Fruit fly (Drosophila melanogaster) whole organism, embryonic: ENCODE results near the gene CG12171.

Experiments
- Adf1 ChIP-seq: fragments of 200-800 bp; sonication (Bioruptor generic); IDR thresholded peaks from 2 replicates; pipeline ENCODE4 v1.3.6; 2022; ENCODE audit warnings: missing biosample characterization, missing genetic modification characterization
- Atf3 ChIP-seq: fragments of 200-800 bp; sonication (Bioruptor generic); optimal IDR thresholded peaks from 3 replicates; lab custom pipeline; 2016; ENCODE audit warnings: missing biosample characterization, missing genetic modification characterization
- B-H1 ChIP-seq: fragments of 200-800 bp; sonication (Bioruptor generic); IDR thresholded peaks from 3 replicates; pipeline ENCODE4 v1.3.6; 2022; ENCODE audit warnings: missing biosample characterization, missing genetic modification characterization
- CG10321 ChIP-seq: fragments of 200-800 bp; sonication (Bioruptor generic); IDR thresholded peaks from 2 replicates; pipeline ENCODE4 v1.3.6; 2022; ENCODE audit warnings: missing biosample characterization, missing genetic modification characterization
- CG11456 ChIP-seq: fragments of 200-800 bp; sonication (Bioruptor generic); IDR thresholded peaks from 3 replicates; pipeline ENCODE4 v1.3.6; 2022; ENCODE audit warnings: missing biosample characterization, missing genetic modification characterization
- CG1647 ChIP-seq: fragments of 200-800 bp; sonication (Bioruptor generic); optimal IDR thresholded peaks from 3 replicates; lab custom pipeline; 2016; ENCODE audit warnings: missing biosample characterization, missing genetic modification characterization
- CG17385 ChIP-seq: fragments of 200-800 bp; sonication (Bioruptor generic); optimal IDR thresholded peaks from 3 replicates; lab custom pipeline; 2018; ENCODE audit warnings: missing biosample characterization, mild to moderate bottlenecking, missing genetic modification characterization
- CG2129 ChIP-seq: fragments of 200-800 bp; sonication (Bioruptor generic); IDR thresholded peaks from 2 replicates; pipeline ENCODE4 v1.3.6; 2022; ENCODE audit warnings: missing biosample characterization, missing genetic modification characterization; ENCODE audit not compliant: partially characterized antibody
- CG30020 ChIP-seq: fragments of 200-800 bp; optimal IDR thresholded peaks from 2 replicates; lab custom pipeline; 2019; ENCODE audit warnings: missing biosample characterization, mild to moderate bottlenecking, missing genetic modification characterization, moderate library complexity
- CG3163 ChIP-seq: fragments of 200-800 bp; sonication (Bioruptor generic); optimal IDR thresholded peaks from 3 replicates; lab custom pipeline; 2016; ENCODE audit warnings: missing biosample characterization, missing genetic modification characterization
- CG32767 ChIP-seq: fragments of 200-800 bp; sonication (Bioruptor generic); IDR thresholded peaks from 2 replicates; pipeline ENCODE4 v1.3.6; 2022; ENCODE audit warnings: missing biosample characterization, missing genetic modification characterization
- CG34376 ChIP-seq: fragments of 200-800 bp; sonication (Bioruptor generic); optimal IDR thresholded peaks from 2 replicates; lab custom pipeline; 2018; ENCODE audit warnings: missing biosample characterization, mild to moderate bottlenecking, missing genetic modification characterization
- CG3838 ChIP-seq: fragments of 200-800 bp; sonication (Bioruptor generic); optimal IDR thresholded peaks from 3 replicates; lab custom pipeline; 2016; ENCODE audit warnings: missing biosample characterization, missing genetic modification characterization
- CG4617 ChIP-seq: fragments of 200-800 bp; sonication (Bioruptor generic); optimal IDR thresholded peaks from 3 replicates; lab custom pipeline; 2016; ENCODE audit warnings: missing biosample characterization, missing genetic modification characterization, borderline replicate concordance
- CG4820 ChIP-seq: fragments of 200-800 bp; sonication (Bioruptor generic); optimal IDR thresholded peaks from 3 replicates; lab custom pipeline; 2016; ENCODE audit warnings: missing biosample characterization, missing genetic modification characterization
- CG6175 ChIP-seq: fragments of 200-800 bp; sonication (Bioruptor generic); IDR thresholded peaks from 3 replicates; pipeline ENCODE4 v1.3.6; 2022; ENCODE audit warnings: missing biosample characterization, missing genetic modification characterization
- CG8290 ChIP-seq, 3 experiments: fragments of 200-800 bp; sonication (Bioruptor generic); optimal IDR thresholded peaks; 2 replicates each; lab custom pipeline; 2016 to 2019; ENCODE audit warnings: missing biosample characterization in 3 of 3, missing genetic modification characterization in 3 of 3, mild to moderate bottlenecking in 2 of 3, moderate library complexity in 1 of 3
- CG8478 ChIP-seq: fragments of >200 bp; optimal IDR thresholded peaks from 2 replicates; lab custom pipeline; 2018
- Drgx ChIP-seq: fragments of 200-800 bp; sonication (Bioruptor generic); IDR thresholded peaks from 2 replicates; pipeline ENCODE4 v1.3.6; 2022; ENCODE audit warnings: missing biosample characterization, missing genetic modification characterization
- E2f2 ChIP-seq: fragments of 200-800 bp; sonication (Bioruptor generic); IDR thresholded peaks from 2 replicates; pipeline ENCODE4 v1.3.6; 2022; ENCODE audit warnings: missing biosample characterization, missing genetic modification characterization
- Ets65A ChIP-seq: fragments of 200-800 bp; sonication (Bioruptor generic); peaks from one replicate; lab custom pipeline; 2016; ENCODE audit warnings: missing biosample characterization, missing genetic modification characterization
- Lhr ChIP-seq: fragments of 200-800 bp; sonication (Bioruptor generic); optimal IDR thresholded peaks from 3 replicates; lab custom pipeline; 2017; ENCODE audit warnings: mild to moderate bottlenecking, missing biosample characterization, missing genetic modification reagents, missing genetic modification characterization
- MESR4 ChIP-seq: fragments of 200-800 bp; sonication (Bioruptor generic); optimal IDR thresholded peaks from 2 replicates; lab custom pipeline; 2018; ENCODE audit warnings: missing biosample characterization, mild to moderate bottlenecking, missing genetic modification characterization, moderate library complexity
- Med ChIP-seq: fragments of 200-800 bp; sonication (Bioruptor generic); peaks from one replicate; lab custom pipeline; 2016; ENCODE audit warnings: missing biosample characterization, missing genetic modification characterization, mild to moderate bottlenecking, inconsistent platforms, moderate library complexity
- NC2α ChIP-seq: fragments of 200-800 bp; sonication (Bioruptor generic); optimal IDR thresholded peaks from 2 replicates; lab custom pipeline; 2016; ENCODE audit warnings: missing biosample characterization, missing genetic modification characterization
- Oaz ChIP-seq: fragments of 200-800 bp; sonication (Bioruptor generic); IDR thresholded peaks from 2 replicates; pipeline ENCODE4 v1.3.6; 2022; ENCODE audit warnings: missing biosample characterization, missing genetic modification characterization
- Rfx ChIP-seq: fragments of 200-800 bp; sonication (Bioruptor generic); IDR thresholded peaks from 2 replicates; pipeline ENCODE4 v1.3.6; 2022; ENCODE audit warnings: missing biosample characterization, missing genetic modification characterization
- Sry-β ChIP-seq: fragments of 200-800 bp; sonication (Bioruptor generic); optimal IDR thresholded peaks from 2 replicates; lab custom pipeline; 2018; ENCODE audit warnings: missing biosample characterization, mild to moderate bottlenecking, missing genetic modification characterization, moderate library complexity
- ara ChIP-seq: fragments of 200-800 bp; sonication (Bioruptor generic); IDR thresholded peaks from 2 replicates; pipeline ENCODE4 v1.3.6; 2022; ENCODE audit warnings: missing biosample characterization, missing genetic modification characterization
- crol ChIP-seq: fragments of 200-800 bp; sonication (Bioruptor generic); IDR thresholded peaks from 2 replicates; pipeline ENCODE4 v1.3.6; 2022; ENCODE audit warnings: missing biosample characterization, missing genetic modification characterization
- dati ChIP-seq: fragments of 200-800 bp; sonication (Bioruptor generic); IDR thresholded peaks from 2 replicates; pipeline ENCODE4 v1.3.6; 2022; ENCODE audit warnings: missing biosample characterization, missing genetic modification characterization
- dimm ChIP-seq: fragments of 200-800 bp; sonication (Bioruptor generic); IDR thresholded peaks from 2 replicates; pipeline ENCODE4 v1.3.6; 2022; ENCODE audit warnings: missing biosample characterization, missing genetic modification characterization
- emc ChIP-seq: fragments of 200-800 bp; sonication (Bioruptor generic); optimal IDR thresholded peaks from 2 replicates; lab custom pipeline; 2016; ENCODE audit warnings: missing biosample characterization, missing genetic modification characterization
- grau ChIP-seq: fragments of 200-800 bp; optimal IDR thresholded peaks from 3 replicates; lab custom pipeline; 2019; ENCODE audit warnings: missing biosample characterization, mild to moderate bottlenecking, missing genetic modification characterization, moderate library complexity
- ham ChIP-seq: fragments of 200-800 bp; sonication (Bioruptor generic); IDR thresholded peaks from 2 replicates; pipeline ENCODE4 v1.3.6; 2022; ENCODE audit warnings: missing biosample characterization, missing genetic modification characterization
- lola ChIP-seq, 3 experiments: fragments of >200 bp in 2 of 3; fragments of 200-800 bp in 1 of 3; sonication (Bioruptor generic) in 1 of 3; optimal IDR thresholded peaks; 2 replicates each; lab custom pipeline; 2017 to 2019; ENCODE audit warnings: missing biosample characterization in 3 of 3, missing genetic modification characterization in 3 of 3, mild to moderate bottlenecking in 1 of 3, moderate library complexity in 1 of 3
- maf-S ChIP-seq: fragments of 200-800 bp; sonication (Bioruptor generic); optimal IDR thresholded peaks from 2 replicates; lab custom pipeline; 2016; ENCODE audit warnings: missing biosample characterization, missing genetic modification characterization
- pan ChIP-seq, 4 experiments: fragments of >200 bp in 3 of 4; fragments of 200-800 bp in 1 of 4; sonication (Bioruptor generic) in 1 of 4; optimal IDR thresholded peaks in 3 of 4; IDR thresholded peaks in 1 of 4; 2 replicates each; pipeline versions ENCODE4 v1.3.6 to Lab custom; 2017 to 2022; ENCODE audit warnings: missing biosample characterization in 2 of 4, missing genetic modification characterization in 2 of 4, mixed read lengths in 1 of 4
- prd ChIP-seq, 3 experiments: fragments of >200 bp in 2 of 3; fragments of 200-800 bp in 1 of 3; sonication (Bioruptor generic) in 1 of 3; optimal IDR thresholded peaks in 2 of 3; IDR thresholded peaks in 1 of 3; 2 replicates in 2 of 3; 3 replicates in 1 of 3; pipeline versions ENCODE4 v1.3.6 to Lab custom; 2017 to 2022; ENCODE audit warnings: missing biosample characterization in 1 of 3, missing genetic modification characterization in 1 of 3
- ranshi ChIP-seq: fragments of 200-800 bp; sonication (Bioruptor generic); IDR thresholded peaks from 2 replicates; pipeline ENCODE4 v1.3.6; 2022; ENCODE audit warnings: missing biosample characterization, missing genetic modification characterization
- row ChIP-seq: fragments of 200-800 bp; sonication (Bioruptor generic); IDR thresholded peaks from 3 replicates; pipeline ENCODE4 v1.3.6; 2022; ENCODE audit warnings: missing biosample characterization, missing genetic modification characterization
- sens ChIP-seq: fragments of 200-800 bp; sonication (Bioruptor generic); peaks from one replicate; lab custom pipeline; 2016; ENCODE audit warnings: missing biosample characterization, missing genetic modification characterization
- sr ChIP-seq: fragments of 200-800 bp; sonication (Bioruptor generic); IDR thresholded peaks from 3 replicates; pipeline ENCODE4 v1.3.6; 2022; ENCODE audit warnings: missing biosample characterization, missing genetic modification characterization
- wdn ChIP-seq: fragments of 200-800 bp; sonication (Bioruptor generic); IDR thresholded peaks from 2 replicates; pipeline ENCODE4 v1.3.6; 2022; ENCODE audit warnings: missing biosample characterization, missing genetic modification characterization
- z ChIP-seq: fragments of 200-800 bp; sonication (Bioruptor generic); IDR thresholded peaks from 3 replicates; pipeline ENCODE4 v1.3.6; 2022; ENCODE audit warnings: missing biosample characterization, missing genetic modification characterization

CG12171 gene

dm6 chr3R:5615484-5615883 lies 17.9 kb upstream of the CG12171 start:
- TF ChIP-seq crol (GFP tag; lab: Robert Waterston, UW), result 0 out of 2 replicates have a peak, but pooled peaks have one; percentile 9
- TF ChIP-seq CG30020 (tag; lab: Kevin White, UChicago), result no peak
- peak; percentile 37 for TF ChIP-seq Med
- no peak for TF ChIP-seq z
- TF ChIP-seq Adf1 (GFP tag; lab: Robert Waterston, UW), result peak; percentile 33; the same call in 1 of the 2 replicates
- TF ChIP-seq sens (GFP tag; lab: Kevin White, UChicago), result no peak
- peak; percentile 11 for TF ChIP-seq CG8478 (lab: Kevin White, UChicago)
- no peak for TF ChIP-seq sr (GFP tag; lab: Robert Waterston, UW)
- no peak for TF ChIP-seq dimm (GFP tag; lab: Robert Waterston, UW)
- no peak for TF ChIP-seq dati (GFP tag; lab: Robert Waterston, UW)
- TF ChIP-seq, all 482 proteins: peak for 4

DNA sequence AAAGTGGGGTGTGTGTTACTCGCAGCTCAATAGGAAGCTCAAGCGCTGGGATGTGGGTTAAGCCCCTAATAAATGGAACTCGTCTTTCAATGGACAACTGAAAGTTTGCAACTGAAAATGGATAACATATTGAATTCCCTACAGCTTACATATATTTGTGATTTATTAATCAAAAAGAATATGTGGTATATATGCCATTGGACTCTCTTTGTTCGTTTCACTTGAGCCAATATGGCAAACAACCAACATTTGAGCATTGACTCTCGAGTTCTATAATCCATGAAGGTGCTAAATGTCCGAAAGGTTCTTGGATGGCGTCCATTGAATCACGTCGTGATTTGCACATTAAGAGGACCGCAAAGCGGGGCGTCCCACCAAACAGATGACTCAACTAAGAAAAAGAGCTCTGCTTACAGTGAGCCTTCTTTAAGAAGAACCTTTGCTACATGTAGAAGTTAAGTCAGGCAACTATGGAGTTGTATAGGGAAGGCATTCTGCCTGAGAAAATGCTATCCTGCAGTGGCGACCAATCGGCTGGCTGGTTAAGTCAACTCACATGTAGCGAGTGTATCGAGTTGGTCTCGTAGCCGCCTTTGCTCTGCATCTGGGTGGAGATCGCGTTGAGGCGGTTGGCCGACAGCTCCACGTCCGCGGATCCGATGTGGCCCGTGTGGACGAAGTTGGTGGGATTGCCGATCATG lies 15.4 kb upstream of the CG12171 start:
- TF ChIP-seq CG6175 (0 out of 3 replicates have a peak, but pooled peaks have one; percentile 8), Drgx (GFP tag; lab: Robert Waterston, UW) (peak; percentile 67), MESR4 (GFP tag; lab: Kevin White, UChicago) (no peak), row (GFP tag; lab: Robert Waterston, UW) (0 out of 3 replicates have a peak, but pooled peaks have one; percentile 30), grau (tag; lab: Kevin White, UChicago) (peak; percentile 47), CG3838 (GFP tag; lab: Kevin White, UChicago) (no peak), Atf3 (GFP tag; lab: Kevin White, UChicago) (no peak), Ets65A (peak; percentile 50), sens (GFP tag; lab: Kevin White, UChicago) (peak; percentile 68), prd (optimal IDR thresholded peaks at IDR 0.05; lab: Kevin White, UChicago) (no peak), prd (GFP tag; IDR thresholded peaks at IDR 0.05; lab: Robert Waterston, UW) (peak; percentile 23; the same call in 1 of the 3 replicates), ranshi (GFP tag; lab: Robert Waterston, UW) (no peak), ara (0 out of 2 replicates have a peak, but pooled peaks have one; percentile 34), pan (optimal IDR thresholded peaks at IDR 0.05; lab: Kevin White, UChicago) (no peak), pan (GFP tag; optimal IDR thresholded peaks at IDR 0.05 in 1 of 2, IDR thresholded peaks at IDR 0.05 in 1 of 2) (peak in 1 of 2 experiments; percentile 14)

DNA sequence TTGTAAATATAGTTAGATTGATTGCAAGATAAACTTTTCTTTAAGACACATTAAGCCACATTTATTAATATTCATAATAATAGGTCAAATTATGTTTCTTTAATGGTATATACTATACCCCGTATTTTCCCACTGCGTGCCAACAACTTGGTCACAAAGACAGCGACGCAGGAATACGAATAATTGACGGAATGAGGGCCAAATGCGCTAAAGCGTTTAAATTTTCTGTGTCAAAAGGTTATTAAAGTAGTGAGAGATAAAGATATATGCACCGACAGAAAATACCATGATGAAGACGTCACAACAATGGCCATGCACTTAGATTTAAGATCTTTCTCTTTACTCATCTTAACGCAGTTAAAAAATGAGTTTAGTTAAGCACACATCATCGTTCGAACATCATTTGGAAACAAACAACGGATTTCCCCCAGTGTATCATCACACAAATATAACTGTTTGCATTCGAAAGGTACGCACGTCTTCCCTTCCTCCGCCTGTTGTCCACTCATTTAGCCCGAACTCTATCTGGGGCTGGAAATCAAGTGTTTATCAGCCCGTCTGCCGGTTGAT lies 13.0 kb upstream of the CG12171 start:
- TF ChIP-seq CG11456 (GFP tag; lab: Robert Waterston, UW) (peak; percentile 66; the same call in 1 of the 3 replicates), Sry-β (GFP tag; lab: Kevin White, UChicago) (no peak), CG8290 (GFP tag; optimal IDR thresholded peaks at IDR 0.05; lab: Kevin White, UChicago) (peak; percentile 7), CG8290 (tag; optimal IDR thresholded peaks at IDR 0.05; lab: Kevin White, UChicago) (peak in 1 of 2 experiments; percentile 81), Rfx (GFP tag; lab: Robert Waterston, UW) (peak; percentile 46), CG17385 (GFP tag; lab: Kevin White, UChicago) (peak; percentile 57), MESR4 (GFP tag; lab: Kevin White, UChicago) (no peak), ham (GFP tag; lab: Robert Waterston, UW) (no peak), CG2129 (GFP tag; lab: Robert Waterston, UW) (no peak), lola (GFP tag; optimal IDR thresholded peaks at IDR 0.05; lab: Kevin White, UChicago) (peak in 1 of 3 experiments; percentile 67), CG10321 (GFP tag; lab: Robert Waterston, UW) (0 out of 2 replicates have a peak, but pooled peaks have one; percentile 3), Lhr (GFP tag; lab: Kevin White, UChicago) (no peak), maf-S (peak; percentile 39), CG3163 (GFP tag; lab: Kevin White, UChicago) (peak; percentile 52), CG32767 (no peak), B-H1 (GFP tag; lab: Robert Waterston, UW) (peak; percentile 33; the same call in 2 of the 3 replicates), CG1647 (peak; percentile 18), E2f2 (GFP tag; lab: Robert Waterston, UW) (0 out of 2 replicates have a peak, but pooled peaks have one; percentile 23), CG4617 (GFP tag; lab: Kevin White, UChicago) (peak; percentile 23), wdn (peak; percentile 30; the same call in 1 of the 2 replicates), NC2α (no peak), emc (GFP tag; lab: Kevin White, UChicago) (peak; percentile 24), CG34376 (GFP tag; lab: Kevin White, UChicago) (no peak), Oaz (GFP tag; lab: Robert Waterston, UW) (no peak), CG4820 (GFP tag; lab: Kevin White, UChicago) (peak; percentile 65), grau (tag; lab: Kevin White, UChicago) (peak; percentile 54)
